Worm (Caenorhabditis elegans): ENCODE results near the gene W05H9.2.

DNA sequence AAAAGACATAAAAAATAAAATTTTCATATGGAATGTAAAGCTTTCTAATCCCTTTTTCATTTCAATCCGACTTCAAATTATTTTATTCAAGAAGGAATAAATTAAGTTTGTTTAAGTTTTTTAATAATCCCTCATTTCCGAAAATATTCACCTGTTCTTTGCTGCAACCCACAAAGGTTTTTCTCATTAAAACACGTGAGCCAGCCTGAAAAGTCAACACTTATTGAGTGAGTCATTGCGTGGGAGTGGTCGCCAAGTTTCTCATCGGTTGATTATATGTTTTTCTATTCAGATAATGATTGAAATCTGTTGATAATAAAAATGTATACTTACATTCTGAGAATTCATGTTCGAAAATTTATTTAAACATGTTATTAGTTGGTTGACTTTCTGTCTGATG, 21.3 kb upstream of the W05H9.2 start:
- TF ChIP-seq unc-62 (GFP tag; optimal IDR thresholded peaks at IDR 0.05) (no peak), swsn-7 (tag; optimal IDR thresholded peaks at IDR 0.05) (no peak)

Measured in whole organism, L1 larva.